Worm (Caenorhabditis elegans) whole organism, L2 larva: Measurements from ENCODE around the gene D1014.13.

ENCODE experiments used
- dmd-4 ChIP-seq: sonication (generic microtip); optimal IDR thresholded peaks from 2 replicates; lab custom pipeline; 2017; ENCODE audit warnings: missing biosample characterization, missing genetic modification characterization
- nhr-77 ChIP-seq: fragments of 150-350 bp; optimal IDR thresholded peaks from 2 replicates; lab custom pipeline; 2014; ENCODE audit warnings: missing biosample characterization, missing genetic modification characterization

ce11 chrV:8110816-8111215 is 34.6 kb upstream of the D1014.13 start:
- TF ChIP-seq dmd-4 (tag; lab: Kevin White, UChicago) (no peak), nhr-77 (tag; lab: Kevin White, UChicago) (no peak)
